Worm (Caenorhabditis elegans): ENCODE results near the gene srx-21.

ce11 chrV:652940-653339 is 23.9 kb upstream of the srx-21 start, which contains the start of gene srj-5:
- TF ChIP-seq klf-2 (GFP tag; conservative IDR thresholded peaks at IDR 0.05) (no peak), ref-1 (GFP tag; conservative IDR thresholded peaks at IDR 0.05) (no peak), flt-1 (GFP tag; IDR thresholded peaks at IDR 0.05) (no peak), T22C8.4 (GFP tag; IDR thresholded peaks at IDR 0.05) (no peak), ztf-29 (GFP tag; IDR thresholded peaks at IDR 0.05) (no peak), ztf-23 (GFP tag; IDR thresholded peaks at IDR 0.05) (no peak), tab-1 (GFP tag; IDR thresholded peaks at IDR 0.05) (no peak), cog-1 (tag; optimal IDR thresholded peaks at IDR 0.05) (no peak), med-1 (GFP tag; optimal IDR thresholded peaks at IDR 0.05; ENCODE audit: insufficient read depth) (no peak)
